Fruit fly (Drosophila melanogaster) whole organism, embryonic: ENCODE measurements around the gene mTerf3.
A peak's percentile ranks its signal among the peaks of the same experiment; 100 is the strongest.

Experiments
- B-H1 ChIP-seq: fragments of 200-800 bp; sonication (Bioruptor generic); IDR thresholded peaks from 3 replicates; pipeline ENCODE4 v1.3.6; 2022; ENCODE audit warnings: missing biosample characterization, missing genetic modification characterization
- BtbVII ChIP-seq: fragments of 200-800 bp; sonication (Bioruptor generic); optimal IDR thresholded peaks from 3 replicates; lab custom pipeline; 2017; ENCODE audit warnings: missing biosample characterization, mild to moderate bottlenecking, missing genetic modification characterization
- CG1233 ChIP-seq: fragments of 200-800 bp; sonication (Bioruptor generic); optimal IDR thresholded peaks from 4 replicates; lab custom pipeline; 2018; ENCODE audit warnings: missing biosample characterization, mild to moderate bottlenecking, missing genetic modification characterization
- CG12391 ChIP-seq: fragments of 200-800 bp; sonication (Bioruptor generic); optimal IDR thresholded peaks from 3 replicates; lab custom pipeline; 2018; ENCODE audit warnings: missing biosample characterization, mild to moderate bottlenecking, missing genetic modification characterization, moderate library complexity
- CG12659 ChIP-seq: fragments of 200-800 bp; sonication (Bioruptor generic); optimal IDR thresholded peaks from 3 replicates; lab custom pipeline; 2017; ENCODE audit warnings: mild to moderate bottlenecking, missing biosample characterization, missing genetic modification reagents, missing genetic modification characterization
- CG13287 ChIP-seq: fragments of 200-800 bp; sonication (Bioruptor generic); IDR thresholded peaks from 2 replicates; pipeline ENCODE4 v1.3.6; 2022; ENCODE audit warnings: missing biosample characterization, missing genetic modification characterization; ENCODE audit not compliant: partially characterized antibody
- CG1647 ChIP-seq: fragments of 200-800 bp; sonication (Bioruptor generic); optimal IDR thresholded peaks from 3 replicates; lab custom pipeline; 2016; ENCODE audit warnings: missing biosample characterization, missing genetic modification characterization
- CG2678 ChIP-seq: fragments of 200-800 bp; sonication (Bioruptor generic); optimal IDR thresholded peaks from 3 replicates; lab custom pipeline; 2019; ENCODE audit warnings: missing biosample characterization, mild to moderate bottlenecking, missing genetic modification characterization, moderate library complexity
- CG2712 ChIP-seq: fragments of 200-800 bp; optimal IDR thresholded peaks from 3 replicates; lab custom pipeline; 2019; ENCODE audit warnings: missing biosample characterization, mild to moderate bottlenecking, missing genetic modification characterization, moderate library complexity
- CG2889 ChIP-seq: fragments of 200-800 bp; sonication (Bioruptor generic); IDR thresholded peaks from 3 replicates; pipeline ENCODE4 v1.3.6; 2022; ENCODE audit warnings: missing biosample characterization, missing genetic modification characterization
- CG3065 ChIP-seq: fragments of 200-800 bp; sonication (Bioruptor generic); optimal IDR thresholded peaks from 2 replicates; lab custom pipeline; 2016; ENCODE audit warnings: missing biosample characterization, missing genetic modification characterization
- CG6272 ChIP-seq: fragments of 200-800 bp; sonication (Bioruptor generic); IDR thresholded peaks from 2 replicates; pipeline ENCODE4 v1.3.6; 2022; ENCODE audit warnings: missing biosample characterization, missing genetic modification characterization
- CG7357 ChIP-seq: fragments of 200-800 bp; sonication (Bioruptor generic); IDR thresholded peaks from 3 replicates; pipeline ENCODE4 v1.3.6; 2022; ENCODE audit warnings: missing biosample characterization, missing genetic modification characterization
- CG7556 ChIP-seq: fragments of 200-800 bp; sonication (Bioruptor generic); optimal IDR thresholded peaks from 2 replicates; lab custom pipeline; 2017; ENCODE audit warnings: missing biosample characterization, mild to moderate bottlenecking, missing genetic modification characterization
- CG9797 ChIP-seq: fragments of 200-800 bp; sonication (Bioruptor generic); optimal IDR thresholded peaks from 3 replicates; lab custom pipeline; 2018; ENCODE audit warnings: missing biosample characterization, mild to moderate bottlenecking, missing genetic modification characterization
- CG9817 ChIP-seq: fragments of 200-800 bp; sonication (Bioruptor generic); optimal IDR thresholded peaks from 2 replicates; lab custom pipeline; 2018; ENCODE audit warnings: missing biosample characterization, mild to moderate bottlenecking, missing genetic modification characterization, moderate library complexity
- CG9932 ChIP-seq: fragments of 200-800 bp; sonication (Bioruptor generic); IDR thresholded peaks from 2 replicates; pipeline ENCODE4 v1.3.6; 2022; ENCODE audit warnings: missing biosample characterization, missing genetic modification characterization
- Doc3 ChIP-seq: fragments of 200-800 bp; sonication (Bioruptor generic); IDR thresholded peaks from 3 replicates; pipeline ENCODE4 v1.3.6; 2022; ENCODE audit warnings: missing biosample characterization, missing genetic modification characterization; ENCODE audit not compliant: partially characterized antibody
- Fer1 ChIP-seq: fragments of 200-800 bp; sonication (Bioruptor generic); optimal IDR thresholded peaks from 2 replicates; lab custom pipeline; 2017; ENCODE audit warnings: missing biosample characterization, mild to moderate bottlenecking, missing genetic modification characterization
- Gug ChIP-seq: fragments of 200-800 bp; sonication (Bioruptor generic); IDR thresholded peaks from 4 replicates; pipeline ENCODE4 v1.3.6; 2022; ENCODE audit warnings: missing biosample characterization, missing genetic modification characterization
- HmgD ChIP-seq: fragments of 200-800 bp; sonication (Bioruptor generic); optimal IDR thresholded peaks from 3 replicates; lab custom pipeline; 2016; ENCODE audit warnings: missing biosample characterization, missing genetic modification characterization
- HmgZ ChIP-seq: fragments of 200-800 bp; sonication (Bioruptor generic); optimal IDR thresholded peaks from 2 replicates; lab custom pipeline; 2018; ENCODE audit warnings: missing biosample characterization, mild to moderate bottlenecking, missing genetic modification characterization
- Lhr ChIP-seq: fragments of 200-800 bp; sonication (Bioruptor generic); optimal IDR thresholded peaks from 3 replicates; lab custom pipeline; 2017; ENCODE audit warnings: mild to moderate bottlenecking, missing biosample characterization, missing genetic modification reagents, missing genetic modification characterization
- Lim3 ChIP-seq: fragments of 200-800 bp; sonication (Bioruptor generic); IDR thresholded peaks from 2 replicates; pipeline ENCODE4 v1.3.6; 2022; ENCODE audit warnings: missing biosample characterization, missing genetic modification characterization
- Med ChIP-seq: fragments of 200-800 bp; sonication (Bioruptor generic); peaks from one replicate; lab custom pipeline; 2016; ENCODE audit warnings: missing biosample characterization, missing genetic modification characterization, mild to moderate bottlenecking, inconsistent platforms, moderate library complexity
- NC2α ChIP-seq: fragments of 200-800 bp; sonication (Bioruptor generic); optimal IDR thresholded peaks from 2 replicates; lab custom pipeline; 2016; ENCODE audit warnings: missing biosample characterization, missing genetic modification characterization
- NC2β ChIP-seq: fragments of 200-800 bp; sonication (Bioruptor generic); optimal IDR thresholded peaks from 2 replicates; lab custom pipeline; 2016; ENCODE audit warnings: missing biosample characterization, missing genetic modification characterization
- Nf-YC ChIP-seq: fragments of 200-800 bp; optimal IDR thresholded peaks from 3 replicates; lab custom pipeline; 2019; ENCODE audit warnings: missing biosample characterization, mild to moderate bottlenecking, missing genetic modification characterization, moderate library complexity
- Rfx ChIP-seq: fragments of 200-800 bp; sonication (Bioruptor generic); IDR thresholded peaks from 2 replicates; pipeline ENCODE4 v1.3.6; 2022; ENCODE audit warnings: missing biosample characterization, missing genetic modification characterization
- Sry-β ChIP-seq: fragments of 200-800 bp; sonication (Bioruptor generic); optimal IDR thresholded peaks from 2 replicates; lab custom pipeline; 2018; ENCODE audit warnings: missing biosample characterization, mild to moderate bottlenecking, missing genetic modification characterization, moderate library complexity
- aop ChIP-seq: fragments of 200-800 bp; sonication (Bioruptor generic); IDR thresholded peaks from 2 replicates; pipeline ENCODE4 v1.3.6; 2022; ENCODE audit warnings: missing biosample characterization, missing genetic modification characterization
- btn ChIP-seq: fragments of 200-800 bp; sonication (Bioruptor generic); optimal IDR thresholded peaks from 2 replicates; lab custom pipeline; 2016; ENCODE audit warnings: missing biosample characterization, missing genetic modification characterization
- cad ChIP-seq: fragments of >200 bp; optimal IDR thresholded peaks from 2 replicates; lab custom pipeline; 2017; ENCODE audit warnings: missing biosample characterization, missing genetic modification characterization
- chif ChIP-seq, 2 experiments: fragments of 200-800 bp; sonication (Bioruptor generic); optimal IDR thresholded peaks; 3 replicates each; lab custom pipeline; 2016; ENCODE audit warnings: missing biosample characterization in 2 of 2, missing genetic modification characterization in 2 of 2
- croc ChIP-seq: fragments of 200-800 bp; sonication (Bioruptor generic); conservative IDR thresholded peaks from 3 replicates; pipeline ENCODE4 v1.3.6; 2022; ENCODE audit warnings: missing biosample characterization, missing genetic modification characterization
- danr ChIP-seq: fragments of 200-800 bp; sonication (Bioruptor generic); IDR thresholded peaks from 2 replicates; pipeline ENCODE4 v1.3.6; 2022; ENCODE audit warnings: missing biosample characterization, missing genetic modification characterization
- dmrt99B ChIP-seq: fragments of 200-800 bp; sonication (Bioruptor generic); optimal IDR thresholded peaks from 2 replicates; lab custom pipeline; 2018; ENCODE audit warnings: missing biosample characterization, mild to moderate bottlenecking, missing genetic modification characterization, moderate library complexity
- emc ChIP-seq: fragments of 200-800 bp; sonication (Bioruptor generic); optimal IDR thresholded peaks from 2 replicates; lab custom pipeline; 2016; ENCODE audit warnings: missing biosample characterization, missing genetic modification characterization
- esg ChIP-seq: fragments of 200-800 bp; sonication (Bioruptor generic); conservative IDR thresholded peaks from 2 replicates; pipeline ENCODE4 v1.3.6; 2022; ENCODE audit warnings: missing biosample characterization, missing genetic modification characterization
- gcm ChIP-seq: fragments of 200-800 bp; sonication (Bioruptor generic); optimal IDR thresholded peaks from 2 replicates; lab custom pipeline; 2019; ENCODE audit warnings: missing biosample characterization, mild to moderate bottlenecking, missing genetic modification characterization, moderate library complexity
- jumu ChIP-seq: fragments of 200-800 bp; sonication (Bioruptor generic); optimal IDR thresholded peaks from 3 replicates; lab custom pipeline; 2016; ENCODE audit warnings: missing biosample characterization, missing genetic modification characterization
- kah ChIP-seq: fragments of 200-800 bp; sonication (Bioruptor generic); optimal IDR thresholded peaks from 2 replicates; lab custom pipeline; 2018; ENCODE audit warnings: missing biosample characterization, mild to moderate bottlenecking, missing genetic modification characterization
- nerfin-1 ChIP-seq: fragments of 200-800 bp; sonication (Bioruptor generic); optimal IDR thresholded peaks from 3 replicates; lab custom pipeline; 2019; ENCODE audit warnings: missing biosample characterization, mild to moderate bottlenecking, missing genetic modification characterization, moderate library complexity
- nmo ChIP-seq: fragments of 200-800 bp; sonication (Bioruptor generic); optimal IDR thresholded peaks from 2 replicates; lab custom pipeline; 2018; ENCODE audit warnings: missing biosample characterization, mild to moderate bottlenecking, missing genetic modification characterization, moderate library complexity
- prd ChIP-seq, 3 experiments: fragments of >200 bp in 2 of 3; fragments of 200-800 bp in 1 of 3; sonication (Bioruptor generic) in 1 of 3; optimal IDR thresholded peaks in 2 of 3; IDR thresholded peaks in 1 of 3; 2 replicates in 2 of 3; 3 replicates in 1 of 3; pipeline versions ENCODE4 v1.3.6 to Lab custom; 2017 to 2022; ENCODE audit warnings: missing biosample characterization in 1 of 3, missing genetic modification characterization in 1 of 3
- sim ChIP-seq: fragments of 200-800 bp; sonication (Bioruptor generic); IDR thresholded peaks from 2 replicates; pipeline ENCODE4 v1.3.6; 2022; ENCODE audit warnings: missing biosample characterization, missing genetic modification characterization
- slou ChIP-seq: fragments of 200-800 bp; sonication (Bioruptor generic); optimal IDR thresholded peaks from 3 replicates; lab custom pipeline; 2016; ENCODE audit warnings: missing biosample characterization, missing genetic modification characterization
- tll ChIP-seq, 2 experiments: fragments of 200-800 bp in 1 of 2; fragments of >200 bp in 1 of 2; sonication (Bioruptor generic) in 1 of 2; optimal IDR thresholded peaks; 2 replicates each; lab custom pipeline; 2017 to 2019; ENCODE audit warnings: missing biosample characterization in 2 of 2, missing genetic modification characterization in 2 of 2, mild to moderate bottlenecking in 1 of 2, moderate library complexity in 1 of 2
- tup ChIP-seq: fragments of 200-800 bp; sonication (Bioruptor generic); optimal IDR thresholded peaks from 2 replicates; lab custom pipeline; 2016; ENCODE audit warnings: missing biosample characterization, mild to moderate bottlenecking, missing genetic modification characterization, moderate library complexity
- unpg ChIP-seq: fragments of 200-800 bp; sonication (Bioruptor generic); optimal IDR thresholded peaks from 3 replicates; lab custom pipeline; 2018; ENCODE audit warnings: missing biosample characterization, mild to moderate bottlenecking, missing genetic modification characterization, moderate library complexity

mTerf3 gene

DNA sequence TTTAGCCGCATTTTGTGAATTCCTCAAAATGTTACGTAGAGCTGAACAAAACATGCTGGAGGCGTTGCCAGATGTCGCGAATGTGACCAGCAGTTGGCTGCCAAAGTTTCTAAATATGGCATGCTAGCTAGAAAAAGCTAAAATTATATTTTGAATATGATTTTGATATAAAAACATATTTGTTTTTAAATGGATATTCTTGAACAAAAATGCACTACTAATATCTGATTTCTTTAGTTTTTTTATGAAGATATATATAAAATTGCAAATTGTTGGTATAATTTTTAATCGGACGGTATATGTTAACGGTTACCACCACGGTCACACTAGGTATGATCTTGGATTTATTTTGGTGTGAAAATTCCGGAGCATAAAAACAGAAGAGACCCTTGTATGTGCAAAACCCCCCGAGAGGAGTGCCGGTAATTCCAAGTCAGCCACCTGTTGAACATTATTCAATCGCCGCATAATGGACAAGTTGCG, at the start of gene mTerf3, which contains the start of gene CG5104 (continued):
- TF ChIP-seq Lim3 (GFP tag; lab: Robert Waterston, UW) (no peak), Nf-YC (tag; lab: Kevin White, UChicago) (peak; percentile 46), CG12391 (tag; lab: Kevin White, UChicago) (peak; percentile 54), HmgD (no peak), gcm (GFP tag; lab: Kevin White, UChicago) (no peak), tll (GFP tag; optimal IDR thresholded peaks at IDR 0.05; lab: Kevin White, UChicago) (no peak), tup (GFP tag; lab: Kevin White, UChicago) (no peak), CG1233 (GFP tag; lab: Kevin White, UChicago) (no peak), emc (GFP tag; lab: Kevin White, UChicago) (no peak), CG13287 (GFP tag; lab: Robert Waterston, UW) (peak; percentile 30; the same call in 1 of the 2 replicates), CG7556 (GFP tag; lab: Kevin White, UChicago) (no peak), CG2678 (tag; lab: Kevin White, UChicago) (peak; percentile 42), CG9932 (peak; percentile 38; the same call in 1 of the 2 replicates), NC2α (GFP tag; lab: Kevin White, UChicago) (no peak), BtbVII (GFP tag; lab: Kevin White, UChicago) (no peak), CG3065 (no peak), CG12659 (GFP tag; lab: Kevin White, UChicago) (peak; percentile 66), nmo (GFP tag; lab: Kevin White, UChicago) (peak; percentile 59), Gug (no peak), CG9797 (GFP tag; lab: Kevin White, UChicago) (peak; percentile 78), danr (GFP tag; lab: Robert Waterston, UW) (no peak), CG2889 (GFP tag; lab: Robert Waterston, UW) (no peak), Lhr (peak; percentile 57), prd (optimal IDR thresholded peaks at IDR 0.05; lab: Kevin White, UChicago) (no peak), prd (GFP tag; IDR thresholded peaks at IDR 0.05; lab: Robert Waterston, UW) (peak; percentile 33; the same call in 1 of the 3 replicates), CG7357 (no peak), nerfin-1 (tag; lab: Kevin White, UChicago) (peak; percentile 86), CG2712 (tag; lab: Kevin White, UChicago) (peak; percentile 42), CG6272 (no peak), NC2β (no peak), jumu (GFP tag; lab: Kevin White, UChicago) (no peak), Fer1 (GFP tag; lab: Kevin White, UChicago) (peak; percentile 17), B-H1 (GFP tag; lab: Robert Waterston, UW) (no peak), Sry-β (GFP tag; lab: Kevin White, UChicago) (peak; percentile 91), aop (no peak), cad (GFP tag; lab: Kevin White, UChicago) (no peak), Rfx (GFP tag; lab: Robert Waterston, UW) (0 out of 2 replicates have a peak, but pooled peaks have one; percentile 8), Doc3 (GFP tag; lab: Robert Waterston, UW) (no peak), Med (GFP tag; lab: Kevin White, UChicago) (peak; percentile 74), esg (GFP tag; lab: Robert Waterston, UW) (no peak), slou (GFP tag; lab: Kevin White, UChicago) (no peak), CG9817 (tag; lab: Kevin White, UChicago) (peak; percentile 3), kah (GFP tag; lab: Kevin White, UChicago) (peak; percentile 77), CG1647 (GFP tag; lab: Kevin White, UChicago) (no peak), dmrt99B (tag; lab: Kevin White, UChicago) (no peak), sim (no peak), chif (GFP tag; optimal IDR thresholded peaks at IDR 0.05; lab: Kevin White, UChicago) (no peak), croc (GFP tag; lab: Robert Waterston, UW) (no peak), btn (no peak), unpg (GFP tag; lab: Kevin White, UChicago) (peak; percentile 4), HmgZ (tag; lab: Kevin White, UChicago) (peak; percentile 47)
